Worm (Caenorhabditis elegans) whole organism, young adult: Measurements from ENCODE around the gene atx-2.

Experiments used
- B0019.2 ChIP-seq: fragments of 200-800 bp; sonication (Bioruptor generic); conservative IDR thresholded peaks from 2 replicates; pipeline ENCODE4 v1.3.6; 2022; ENCODE audit warnings: missing genetic modification reagents, missing genetic modification characterization, missing compliant biosample characterization
- B0035.1 ChIP-seq: sonication (generic microtip); optimal IDR thresholded peaks from 2 replicates; lab custom pipeline; 2016; ENCODE audit warnings: missing genetic modification characterization, mild to moderate bottlenecking, missing compliant biosample characterization, missing genotype, missing genetic modification reagents
- B0336.3 ChIP-seq: fragments of 200-800 bp; sonication (Bioruptor generic); IDR thresholded peaks from 2 replicates; pipeline ENCODE4 v1.3.6; 2022; ENCODE audit warnings: missing genetic modification characterization, missing compliant biosample characterization
- C17E4.6 ChIP-seq: fragments of 200-800 bp; sonication (Bioruptor generic); IDR thresholded peaks from 2 replicates; pipeline ENCODE4 v1.3.6; 2022; ENCODE audit warnings: missing genetic modification reagents, missing genetic modification characterization, missing compliant biosample characterization
- F22D6.2 ChIP-seq: sonication (generic microtip); optimal IDR thresholded peaks from 2 replicates; lab custom pipeline; 2016; ENCODE audit warnings: mild to moderate bottlenecking, missing genetic modification characterization, missing compliant biosample characterization
- F39B2.1 ChIP-seq: fragments of 200-800 bp; sonication (Bioruptor generic); IDR thresholded peaks from 2 replicates; pipeline ENCODE4 v1.3.6; 2022; ENCODE audit warnings: missing genetic modification reagents, missing genetic modification characterization, missing compliant biosample characterization
- F49E8.2 ChIP-seq: sonication (generic microtip); optimal IDR thresholded peaks from 3 replicates; lab custom pipeline; 2017; ENCODE audit warnings: missing genetic modification characterization, mild to moderate bottlenecking, missing compliant biosample characterization, antibody characterized with exemption, moderate library complexity; ENCODE audit not compliant: insufficient read depth
- F52B5.7 ChIP-seq: sonication (generic microtip); optimal IDR thresholded peaks from 2 replicates; lab custom pipeline; 2016; ENCODE audit warnings: mild to moderate bottlenecking, missing genetic modification characterization, missing compliant biosample characterization
- F57C9.4 ChIP-seq: sonication (generic microtip); optimal IDR thresholded peaks from 2 replicates; lab custom pipeline; 2017; ENCODE audit warnings: mild to moderate bottlenecking, missing genetic modification characterization, missing compliant biosample characterization
- Y53F4B.3 ChIP-seq: fragments of 200-800 bp; sonication (Bioruptor generic); IDR thresholded peaks from 2 replicates; pipeline ENCODE4 v1.3.6; 2022; ENCODE audit warnings: missing genetic modification reagents, missing genetic modification characterization, missing compliant biosample characterization
- Y53G8AR.9 ChIP-seq: fragments of 200-800 bp; sonication (Bioruptor generic); conservative IDR thresholded peaks from 2 replicates; pipeline ENCODE4 v1.3.6; 2022; ENCODE audit warnings: missing genetic modification reagents, missing genetic modification characterization, missing compliant biosample characterization
- Y95B8A.8 ChIP-seq: fragments of 200-800 bp; sonication (Bioruptor generic); IDR thresholded peaks from 2 replicates; pipeline ENCODE4 v1.3.6; 2022; ENCODE audit warnings: missing genetic modification reagents, missing genetic modification characterization, missing compliant biosample characterization
- akir-1 ChIP-seq: fragments of 200-800 bp; sonication (Bioruptor generic); optimal IDR thresholded peaks from 2 replicates; lab custom pipeline; 2018; ENCODE audit warnings: mild to moderate bottlenecking, missing genetic modification characterization, moderate library complexity, missing compliant biosample characterization
- aptf-3 ChIP-seq: fragments of 200-800 bp; sonication (Bioruptor generic); IDR thresholded peaks from 2 replicates; pipeline ENCODE4 v1.3.6; 2022; ENCODE audit warnings: missing genetic modification characterization, missing compliant biosample characterization
- attf-5 ChIP-seq: fragments of 200-800 bp; sonication (Bioruptor generic); optimal IDR thresholded peaks from 2 replicates; lab custom pipeline; 2018; ENCODE audit warnings: mild to moderate bottlenecking, missing genetic modification characterization, missing compliant biosample characterization
- attf-6 ChIP-seq: fragments of 200-800 bp; sonication (Bioruptor generic); IDR thresholded peaks from 2 replicates; pipeline ENCODE4 v1.3.6; 2022; ENCODE audit warnings: missing genetic modification reagents, missing genetic modification characterization, missing compliant biosample characterization
- bed-2 ChIP-seq: fragments of 200-800 bp; sonication (Bioruptor generic); IDR thresholded peaks from 2 replicates; pipeline ENCODE4 v1.3.6; 2022; ENCODE audit warnings: missing genetic modification reagents, missing genetic modification characterization, missing compliant biosample characterization
- cebp-1 ChIP-seq, 2 experiments: fragments of 200-800 bp in 1 of 2; sonication (Bioruptor generic) in 1 of 2; sonication (generic microtip) in 1 of 2; IDR thresholded peaks in 1 of 2; optimal IDR thresholded peaks in 1 of 2; 2 replicates each; pipeline versions ENCODE4 v1.3.6 to Lab custom; 2017 to 2022; ENCODE audit warnings: missing compliant biosample characterization in 2 of 2, missing genetic modification characterization in 2 of 2, mild to moderate bottlenecking in 1 of 2, missing genetic modification reagents in 1 of 2, moderate library complexity in 1 of 2
- ceh-27 ChIP-seq: fragments of 200-800 bp; sonication (Bioruptor generic); optimal IDR thresholded peaks from 2 replicates; lab custom pipeline; 2018; ENCODE audit warnings: mild to moderate bottlenecking, missing genetic modification characterization, moderate library complexity, missing compliant biosample characterization
- ceh-58 ChIP-seq: fragments of 200-800 bp; sonication (Bioruptor generic); IDR thresholded peaks from 2 replicates; pipeline ENCODE4 v1.3.6; 2022; ENCODE audit warnings: missing genetic modification characterization, missing compliant biosample characterization
- ceh-91 ChIP-seq: fragments of 200-800 bp; sonication (Bioruptor generic); IDR thresholded peaks from 2 replicates; pipeline ENCODE4 v1.3.6; 2022; ENCODE audit warnings: missing genetic modification reagents, missing genetic modification characterization, missing compliant biosample characterization
- dox-1 ChIP-seq: fragments of 200-800 bp; sonication (Bioruptor generic); IDR thresholded peaks from 2 replicates; pipeline ENCODE4 v1.3.6; 2022; ENCODE audit warnings: missing genetic modification reagents, missing genetic modification characterization, missing compliant biosample characterization
- egl-18 ChIP-seq: fragments of 200-800 bp; sonication (Bioruptor generic); IDR thresholded peaks from 2 replicates; pipeline ENCODE4 v1.3.6; 2022; ENCODE audit warnings: missing genetic modification reagents, missing genetic modification characterization, missing compliant biosample characterization
- egrh-3 ChIP-seq: fragments of 200-800 bp; sonication (Bioruptor generic); IDR thresholded peaks from 2 replicates; pipeline ENCODE4 v1.3.6; 2022; ENCODE audit warnings: missing genetic modification reagents, missing genetic modification characterization, missing compliant biosample characterization
- ekl-4 ChIP-seq: fragments of 200-800 bp; sonication (Bioruptor generic); IDR thresholded peaks from 2 replicates; pipeline ENCODE4 v1.3.6; 2022; ENCODE audit warnings: missing genetic modification reagents, missing genetic modification characterization, missing compliant biosample characterization
- hrde-1 ChIP-seq: sonication (generic microtip); optimal IDR thresholded peaks from 2 replicates; lab custom pipeline; 2016; ENCODE audit warnings: missing genetic modification characterization, mild to moderate bottlenecking, missing compliant biosample characterization, moderate library complexity, missing genotype, missing genetic modification reagents, borderline replicate concordance
- lin-40 ChIP-seq: sonication (generic microtip); optimal IDR thresholded peaks from 2 replicates; lab custom pipeline; 2016; ENCODE audit warnings: missing genetic modification characterization, mild to moderate bottlenecking, missing compliant biosample characterization, missing genotype, missing genetic modification reagents
- lsl-1 ChIP-seq: fragments of 200-800 bp; sonication (Bioruptor generic); optimal IDR thresholded peaks from 2 replicates; lab custom pipeline; 2018; ENCODE audit warnings: mild to moderate bottlenecking, missing genetic modification characterization, moderate library complexity, missing compliant biosample characterization
- madf-3 ChIP-seq: fragments of 200-800 bp; sonication (Bioruptor generic); IDR thresholded peaks from 2 replicates; pipeline ENCODE4 v1.3.6; 2022; ENCODE audit warnings: missing genetic modification reagents, missing genetic modification characterization, missing compliant biosample characterization
- madf-6 ChIP-seq: fragments of 200-800 bp; sonication (Bioruptor generic); IDR thresholded peaks from 2 replicates; pipeline ENCODE4 v1.3.6; 2022; ENCODE audit warnings: missing genetic modification reagents, missing genetic modification characterization, missing compliant biosample characterization
- madf-8 ChIP-seq: fragments of 200-800 bp; sonication (Bioruptor generic); conservative IDR thresholded peaks from 2 replicates; pipeline ENCODE4 v1.3.6; 2022; ENCODE audit warnings: missing genetic modification reagents, missing genetic modification characterization, missing compliant biosample characterization
- nfya-2 ChIP-seq: fragments of 200-800 bp; sonication (Bioruptor generic); IDR thresholded peaks from 2 replicates; pipeline ENCODE4 v1.3.6; 2022; ENCODE audit warnings: missing genetic modification reagents, missing genetic modification characterization, missing compliant biosample characterization
- nfyb-1 ChIP-seq: fragments of 200-800 bp; sonication (Bioruptor generic); IDR thresholded peaks from 2 replicates; pipeline ENCODE4 v1.3.6; 2022; ENCODE audit warnings: missing genetic modification reagents, missing genetic modification characterization, missing compliant biosample characterization
- nhr-120 ChIP-seq: fragments of 200-800 bp; sonication (Bioruptor generic); IDR thresholded peaks from 2 replicates; pipeline ENCODE4 v1.3.6; 2022; ENCODE audit warnings: missing genetic modification characterization, missing compliant biosample characterization
- nhr-90 ChIP-seq: sonication (generic microtip); optimal IDR thresholded peaks from 2 replicates; lab custom pipeline; 2016; ENCODE audit warnings: missing genotype, mild to moderate bottlenecking, missing genetic modification characterization, missing compliant biosample characterization
- pha-4 ChIP-seq: fragments of 150-350 bp; sonication (generic microtip); optimal IDR thresholded peaks from 2 replicates; lab custom pipeline; 2014; ENCODE audit warnings: missing biosample characterization, missing genetic modification reagents, missing genetic modification characterization
- rcor-1 ChIP-seq: fragments of 200-800 bp; sonication (Bioruptor generic); IDR thresholded peaks from 2 replicates; pipeline ENCODE4 v1.3.6; 2022; ENCODE audit warnings: missing genetic modification reagents, missing genetic modification characterization, missing compliant biosample characterization
- repo-1 ChIP-seq: sonication (generic microtip); optimal IDR thresholded peaks from 2 replicates; lab custom pipeline; 2017; ENCODE audit warnings: mild to moderate bottlenecking, missing genetic modification characterization, missing compliant biosample characterization
- sea-2 ChIP-seq: fragments of 200-800 bp; sonication (Bioruptor generic); IDR thresholded peaks from 2 replicates; pipeline ENCODE4 v1.3.6; 2022; ENCODE audit warnings: missing genetic modification characterization, missing compliant biosample characterization
- snpc-1.3 ChIP-seq: sonication (generic microtip); optimal IDR thresholded peaks from 2 replicates; lab custom pipeline; 2017; ENCODE audit warnings: missing genetic modification characterization, mild to moderate bottlenecking, missing compliant biosample characterization, antibody characterized with exemption, moderate library complexity, missing genotype, missing genetic modification reagents; ENCODE audit not compliant: insufficient read depth
- snpc-3.4 ChIP-seq: sonication (generic microtip); optimal IDR thresholded peaks from 2 replicates; lab custom pipeline; 2017; ENCODE audit warnings: missing genetic modification characterization, mild to moderate bottlenecking, missing compliant biosample characterization, antibody characterized with exemption, moderate library complexity, missing genotype, missing genetic modification reagents
- somi-1 ChIP-seq: fragments of 200-800 bp; sonication (Bioruptor generic); optimal IDR thresholded peaks from 2 replicates; lab custom pipeline; 2018; ENCODE audit warnings: mild to moderate bottlenecking, missing genetic modification characterization, missing compliant biosample characterization
- unc-130 ChIP-seq: sonication (generic microtip); optimal IDR thresholded peaks from 2 replicates; lab custom pipeline; 2016; ENCODE audit warnings: missing genetic modification reagents, missing genetic modification characterization, missing compliant biosample characterization
- zim-3 ChIP-seq: sonication (generic microtip); optimal IDR thresholded peaks from 2 replicates; lab custom pipeline; 2017; ENCODE audit warnings: mild to moderate bottlenecking, missing genetic modification characterization, moderate library complexity, missing compliant biosample characterization
- ztf-26 ChIP-seq: sonication (generic microtip); optimal IDR thresholded peaks from 2 replicates; lab custom pipeline; 2017; ENCODE audit warnings: missing genetic modification characterization, missing compliant biosample characterization
- ztf-28 ChIP-seq: fragments of 200-800 bp; sonication (Bioruptor generic); IDR thresholded peaks from 2 replicates; pipeline ENCODE4 v1.3.6; 2022; ENCODE audit warnings: missing genetic modification reagents, missing genetic modification characterization, missing compliant biosample characterization
- ztf-3 ChIP-seq: fragments of 200-800 bp; sonication (Bioruptor generic); optimal IDR thresholded peaks from 2 replicates; lab custom pipeline; 2018; ENCODE audit warnings: mild to moderate bottlenecking, missing genetic modification characterization, missing compliant biosample characterization

The atx-2 gene

DNA sequence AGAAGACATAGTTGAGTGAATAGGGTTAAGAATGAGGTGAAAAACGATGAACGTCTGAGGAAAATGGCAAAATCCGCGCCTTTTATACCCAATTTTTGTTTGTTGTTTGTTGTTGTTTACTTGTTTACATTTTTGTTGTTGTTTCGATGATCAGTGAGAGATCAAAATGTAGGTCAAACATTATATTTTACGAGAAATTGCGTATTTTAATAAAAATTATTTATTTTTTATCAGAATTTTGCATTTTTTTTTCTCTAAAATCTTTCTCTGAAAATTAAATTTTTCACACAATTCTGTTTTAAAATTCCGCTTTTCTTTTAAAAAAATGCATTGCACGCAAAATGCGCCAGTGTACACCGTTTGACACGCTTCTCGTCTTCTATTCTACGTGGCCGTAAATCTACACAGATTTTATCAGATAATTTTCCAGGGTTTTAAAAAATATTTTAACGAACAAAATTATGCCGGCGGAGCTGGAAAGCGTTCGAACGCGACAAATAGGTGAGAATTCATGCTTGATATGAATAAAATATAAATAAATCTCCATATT, 45.6 kb downstream of the atx-2 start, which contains the start of the genes sip-1 and sly-1 (continued):
- TF ChIP-seq ceh-58 (GFP tag; lab: Robert Waterston, UW), result no peak
- TF ChIP-seq aptf-3 (GFP tag; lab: Robert Waterston, UW), result no peak
- peak; percentile 80; the same call in 1 of the 2 replicates for TF ChIP-seq B0019.2 (GFP tag; lab: Robert Waterston, UW)
- TF ChIP-seq sea-2 (GFP tag; lab: Robert Waterston, UW), result no peak
- no peak for TF ChIP-seq C17E4.6 (GFP tag; lab: Robert Waterston, UW)
- no peak for TF ChIP-seq nfya-2 (GFP tag; lab: Robert Waterston, UW)
- TF ChIP-seq ztf-28 (GFP tag; lab: Robert Waterston, UW), result no peak
- no peak for TF ChIP-seq ztf-3 (GFP tag; lab: Kevin White, UChicago)
- no peak for TF ChIP-seq Y53F4B.3 (GFP tag; lab: Robert Waterston, UW)
- TF ChIP-seq B0336.3 (GFP tag; lab: Robert Waterston, UW), result no peak
- no peak for TF ChIP-seq nhr-120 (GFP tag; lab: Robert Waterston, UW)
- no peak for TF ChIP-seq repo-1 (tag; lab: Kevin White, UChicago)
- no peak; the same call in 1 of the 2 replicates for TF ChIP-seq dox-1 (GFP tag; lab: Robert Waterston, UW)
- no peak for TF ChIP-seq F49E8.2 (tag; lab: Kevin White, UChicago)
- TF ChIP-seq snpc-1.3, result peak; percentile 16
- no peak for TF ChIP-seq nhr-90 (tag; lab: Kevin White, UChicago)
- TF ChIP-seq ceh-27 (GFP tag; lab: Kevin White, UChicago), result no peak
- TF ChIP-seq akir-1 (GFP tag; lab: Kevin White, UChicago), result no peak
- TF ChIP-seq rcor-1 (GFP tag; lab: Robert Waterston, UW), result 0 out of 2 replicates have a peak, but pooled peaks have one; percentile 23
- peak; percentile 91 for TF ChIP-seq madf-6 (GFP tag; lab: Robert Waterston, UW)
- no peak for TF ChIP-seq F39B2.1 (GFP tag; lab: Robert Waterston, UW)
- no peak for TF ChIP-seq pha-4 (tag; lab: Kevin White, UChicago)
- TF ChIP-seq F52B5.7 (tag; lab: Kevin White, UChicago), result no peak
- TF ChIP-seq attf-5, result peak; percentile 66
- TF ChIP-seq snpc-3.4 (tag; lab: Kevin White, UChicago), result no peak
- TF ChIP-seq unc-130, result no peak
- no peak for TF ChIP-seq Y95B8A.8 (GFP tag; lab: Robert Waterston, UW)
- TF ChIP-seq Y53G8AR.9 (GFP tag; lab: Robert Waterston, UW), result no peak
- TF ChIP-seq ztf-26, result no peak
- TF ChIP-seq lsl-1 (GFP tag; lab: Kevin White, UChicago), result peak; percentile 66
- TF ChIP-seq B0035.1, result no peak
- TF ChIP-seq egl-18 (GFP tag; lab: Robert Waterston, UW), result no peak
- TF ChIP-seq hrde-1 (tag; lab: Kevin White, UChicago), result no peak
- TF ChIP-seq lin-40 (tag; lab: Kevin White, UChicago), result peak; percentile 82
- TF ChIP-seq cebp-1 (GFP tag; IDR thresholded peaks at IDR 0.05; lab: Robert Waterston, UW), result no peak
- TF ChIP-seq cebp-1 (tag; optimal IDR thresholded peaks at IDR 0.05; lab: Kevin White, UChicago), result peak; percentile 25
- no peak for TF ChIP-seq bed-2
- TF ChIP-seq ekl-4 (GFP tag; lab: Robert Waterston, UW), result no peak
- TF ChIP-seq F22D6.2 (tag; lab: Kevin White, UChicago), result no peak
- TF ChIP-seq somi-1 (GFP tag; lab: Kevin White, UChicago), result no peak
- no peak for TF ChIP-seq F57C9.4 (tag; lab: Kevin White, UChicago)
- TF ChIP-seq madf-8 (GFP tag; lab: Robert Waterston, UW), result peak; percentile 54; the same call in 1 of the 2 replicates
- TF ChIP-seq attf-6 (GFP tag; lab: Robert Waterston, UW), result no peak
- TF ChIP-seq zim-3, result no peak
- TF ChIP-seq ceh-91, result peak; percentile 87
- no peak for TF ChIP-seq madf-3
- TF ChIP-seq egrh-3 (GFP tag; lab: Robert Waterston, UW), result no peak
- no peak for TF ChIP-seq nfyb-1
